Worm (Caenorhabditis elegans): Measurements from ENCODE around the gene msp-58.

Gene msp-58

ce11 chrIV:5353364-5353763 lies 45.0 kb downstream of the msp-58 start, which contains the start of gene Y4C6B.7:
Y4C6B.7 (minus strand) TSS chrIV:5353464.
- TF ChIP-seq aly-1 (tag; optimal IDR thresholded peaks at IDR 0.05) (no peak), ceh-13 (GFP tag; optimal IDR thresholded peaks at IDR 0.05) (no peak), tra-4 (tag; optimal IDR thresholded peaks at IDR 0.05) (no peak), ceh-36 (tag; optimal IDR thresholded peaks at IDR 0.05) (no peak), ets-7 (tag; optimal IDR thresholded peaks at IDR 0.05) (no peak)

ce11 chrIV:5354124-5354523 lies 45.7 kb downstream of the msp-58 start, which contains the start of gene Y4C6B.1:
Y4C6B.1 (plus strand) TSS chrIV:5354488.
- no peak for TF ChIP-seq ceh-13 (GFP tag; optimal IDR thresholded peaks at IDR 0.05)
- 0 out of 2 replicates have a peak, but pooled peaks have one; percentile 41 for TF ChIP-seq pes-1 (GFP tag; IDR thresholded peaks at IDR 0.05)

ce11 chrIV:5354564-5354963 lies 46.2 kb downstream of the msp-58 start:
- TF ChIP-seq ets-7 (tag; optimal IDR thresholded peaks at IDR 0.05): no peak
- TF ChIP-seq ceh-13 (GFP tag; optimal IDR thresholded peaks at IDR 0.05): no peak
- no peak for TF ChIP-seq tbx-37 (GFP tag; conservative IDR thresholded peaks at IDR 0.05)
- no peak for TF ChIP-seq tbx-11 (GFP tag; IDR thresholded peaks at IDR 0.05)
- TF ChIP-seq scrt-1 (GFP tag; IDR thresholded peaks at IDR 0.05): no peak
- TF ChIP-seq aly-1 (tag; optimal IDR thresholded peaks at IDR 0.05): no peak
- no peak for TF ChIP-seq ama-1 (optimal IDR thresholded peaks at IDR 0.05)

Data from whole organism, early embryonic.